Worm (Caenorhabditis elegans): ENCODE data around the gene F09E10.1.

Gene F09E10.1

ce11 chrX:1491036-1491435 lies 11.6 kb upstream of the F09E10.1 start:
- no peak for TF ChIP-seq tbx-2 (tag; optimal IDR thresholded peaks at IDR 0.05)
- TF ChIP-seq nhr-23 (tag; optimal IDR thresholded peaks at IDR 0.05) = no peak
- TF ChIP-seq ceh-9 (tag; optimal IDR thresholded peaks at IDR 0.05) = no peak
- no peak for TF ChIP-seq ztf-4 (tag; optimal IDR thresholded peaks at IDR 0.05)
- TF ChIP-seq ama-1 (optimal IDR thresholded peaks at IDR 0.05) = no peak
- TF ChIP-seq nhr-76 (tag; optimal IDR thresholded peaks at IDR 0.05) = no peak

- TF ChIP-seq nhr-23 (tag; optimal IDR thresholded peaks at IDR 0.05) = peak; percentile 27
- TF ChIP-seq elt-1 (tag; optimal IDR thresholded peaks at IDR 0.05) = no peak
- no peak for TF ChIP-seq mml-1 (tag; optimal IDR thresholded peaks at IDR 0.05)
Observed at ce11 chrX:1492174-1492573, 10.4 kb upstream of the F09E10.1 start.

ce11 chrX:1494256-1494655 lies 8.3 kb upstream of the F09E10.1 start, which contains the start of gene F09E10.5:
Gene F09E10.5 (minus strand): TSS chrX:1494356.
- TF ChIP-seq fkh-10 (GFP tag; optimal IDR thresholded peaks at IDR 0.05) (no peak), ceh-16 (tag; optimal IDR thresholded peaks at IDR 0.05) (no peak), nhr-67 (tag; optimal IDR thresholded peaks at IDR 0.05) (no peak), skn-1 (tag; optimal IDR thresholded peaks at IDR 0.05) (no peak), ZK546.5 (tag; optimal IDR thresholded peaks at IDR 0.05) (no peak), fos-1 (tag; optimal IDR thresholded peaks at IDR 0.05) (no peak), snpc-4 (tag; optimal IDR thresholded peaks at IDR 0.05) (no peak), tbx-2 (tag; optimal IDR thresholded peaks at IDR 0.05) (no peak), ztf-11 (tag; optimal IDR thresholded peaks at IDR 0.05) (no peak)

ce11 chrX:1495980-1496379 lies 6.6 kb upstream of the F09E10.1 start:
- TF ChIP-seq daf-12 (tag; optimal IDR thresholded peaks at IDR 0.05) = no peak
- TF ChIP-seq ceh-82 (tag; optimal IDR thresholded peaks at IDR 0.05) = no peak
- no peak for TF ChIP-seq aly-2 (tag; optimal IDR thresholded peaks at IDR 0.05)
- no peak for TF ChIP-seq tbx-2 (tag; optimal IDR thresholded peaks at IDR 0.05)
- no peak for TF ChIP-seq elt-1 (tag; optimal IDR thresholded peaks at IDR 0.05)
- no peak for TF ChIP-seq mml-1 (tag; optimal IDR thresholded peaks at IDR 0.05)
- TF ChIP-seq nhr-43 (tag; optimal IDR thresholded peaks at IDR 0.05; ENCODE audit: poor library complexity, severe bottlenecking) = no peak
- no peak for TF ChIP-seq fkh-2 (tag; optimal IDR thresholded peaks at IDR 0.05)
- TF ChIP-seq nhr-11 (tag; optimal IDR thresholded peaks at IDR 0.05) = no peak
- TF ChIP-seq ceh-16 (tag; optimal IDR thresholded peaks at IDR 0.05) = no peak
- TF ChIP-seq ztf-11 (tag; optimal IDR thresholded peaks at IDR 0.05) = no peak
- TF ChIP-seq egl-5 (tag; optimal IDR thresholded peaks at IDR 0.05) = no peak
- TF ChIP-seq mdl-1 (tag; optimal IDR thresholded peaks at IDR 0.05) = no peak
- no peak for TF ChIP-seq lsy-12 (tag; optimal IDR thresholded peaks at IDR 0.05)
- TF ChIP-seq zag-1 (tag; optimal IDR thresholded peaks at IDR 0.05) = no peak
- no peak for TF ChIP-seq nhr-237 (tag; optimal IDR thresholded peaks at IDR 0.05)
- no peak for TF ChIP-seq R02D3.7 (tag; optimal IDR thresholded peaks at IDR 0.05)
- TF ChIP-seq hmg-11 (tag; optimal IDR thresholded peaks at IDR 0.05) = no peak
- TF ChIP-seq nhr-77 (tag; optimal IDR thresholded peaks at IDR 0.05) = no peak

- no peak for TF ChIP-seq nhr-67 (tag; optimal IDR thresholded peaks at IDR 0.05)
- no peak for TF ChIP-seq mml-1 (tag; optimal IDR thresholded peaks at IDR 0.05)
- no peak for TF ChIP-seq nhr-43 (tag; optimal IDR thresholded peaks at IDR 0.05; ENCODE audit: poor library complexity, severe bottlenecking)
- no peak for TF ChIP-seq nhr-11 (tag; optimal IDR thresholded peaks at IDR 0.05)
- no peak for TF ChIP-seq ceh-16 (tag; optimal IDR thresholded peaks at IDR 0.05)
- TF ChIP-seq ceh-28 (tag; optimal IDR thresholded peaks at IDR 0.05) = no peak
Observed at ce11 chrX:1497581-1497980, 5.0 kb upstream of the F09E10.1 start, which contains the start of gene F09E10.6. Gene F09E10.6 (minus strand): TSS chrX:1497681.

ce11 chrX:1499499-1499898 lies 3.1 kb upstream of the F09E10.1 start:
- TF ChIP-seq hmg-11 (tag; optimal IDR thresholded peaks at IDR 0.05) (no peak), nhr-11 (tag; optimal IDR thresholded peaks at IDR 0.05) (no peak), nhr-25 (tag; optimal IDR thresholded peaks at IDR 0.05) (no peak), lin-15B (tag; optimal IDR thresholded peaks at IDR 0.05) (no peak), nhr-28 (tag; optimal IDR thresholded peaks at IDR 0.05) (no peak), snpc-4 (tag; optimal IDR thresholded peaks at IDR 0.05) (no peak)

Measured in whole organism, L3 larva.